Fruit fly (Drosophila melanogaster): ENCODE measurements around the gene Rpn3.
A peak's percentile ranks its signal among the peaks of the same experiment; 100 is the strongest.

The Rpn3 gene

dm6 chr2L:19063090-19063692 lies 11.6 kb downstream of the Rpn3 start, which contains the start of gene Dus4:
TSS of gene Dus4 (plus strand) at chr2L:19063295.
- TF ChIP-seq CG1620 (GFP tag; optimal IDR thresholded peaks at IDR 0.05) (no peak), CG5204 (GFP tag; optimal IDR thresholded peaks at IDR 0.05) (no peak), Mnt (GFP tag; optimal IDR thresholded peaks at IDR 0.05) (peak; percentile 58)

DNA sequence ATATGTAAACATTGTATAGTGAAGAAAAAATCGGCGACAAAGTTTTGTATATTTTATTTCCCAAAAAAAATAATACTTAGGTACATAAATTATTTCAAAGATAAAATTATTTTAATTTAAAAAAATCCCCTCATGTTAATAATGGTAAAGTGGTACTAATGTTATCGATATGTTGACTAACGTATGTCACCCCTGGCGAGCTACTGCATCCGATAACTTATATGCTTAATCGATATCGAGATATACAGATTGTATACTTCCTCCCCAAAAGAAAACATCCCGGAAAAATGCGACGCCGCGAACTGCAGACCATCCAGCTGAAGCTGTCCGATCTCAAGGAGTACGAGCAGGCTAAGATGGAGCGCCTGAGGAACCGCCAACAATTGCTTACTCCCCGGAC lies 13.1 kb downstream of the Rpn3 start, which contains the start of gene CG17343:
CG17343 (plus strand) TSS at position 224 of the 400 bp plus-strand sequence.
- no peak for TF ChIP-seq CG14711 (tag; optimal IDR thresholded peaks at IDR 0.05)

DNA sequence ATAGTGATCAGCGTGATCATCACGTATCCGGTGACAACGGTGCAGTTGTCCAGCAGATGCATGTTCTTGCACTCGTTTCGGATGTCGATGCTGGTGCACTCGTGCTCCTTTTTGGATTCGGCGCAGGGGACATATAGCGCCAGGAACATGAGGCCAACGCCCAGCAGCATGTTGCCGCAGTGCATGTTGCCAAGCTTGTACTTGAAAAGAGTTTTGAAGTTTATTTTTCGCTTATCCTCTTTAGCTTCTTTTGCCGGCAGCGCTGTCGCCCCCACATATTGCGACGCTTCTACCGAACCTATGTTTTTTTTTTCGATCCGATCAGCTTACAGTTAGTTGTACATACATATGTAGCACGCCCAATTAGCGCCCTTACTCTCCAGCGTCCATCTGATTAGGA lies 16.8 kb downstream of the Rpn3 start:
- TF ChIP-seq pad (GFP tag; optimal IDR thresholded peaks at IDR 0.05) (peak; percentile 32), bab1 (GFP tag; optimal IDR thresholded peaks at IDR 0.05) (no peak)

DNA sequence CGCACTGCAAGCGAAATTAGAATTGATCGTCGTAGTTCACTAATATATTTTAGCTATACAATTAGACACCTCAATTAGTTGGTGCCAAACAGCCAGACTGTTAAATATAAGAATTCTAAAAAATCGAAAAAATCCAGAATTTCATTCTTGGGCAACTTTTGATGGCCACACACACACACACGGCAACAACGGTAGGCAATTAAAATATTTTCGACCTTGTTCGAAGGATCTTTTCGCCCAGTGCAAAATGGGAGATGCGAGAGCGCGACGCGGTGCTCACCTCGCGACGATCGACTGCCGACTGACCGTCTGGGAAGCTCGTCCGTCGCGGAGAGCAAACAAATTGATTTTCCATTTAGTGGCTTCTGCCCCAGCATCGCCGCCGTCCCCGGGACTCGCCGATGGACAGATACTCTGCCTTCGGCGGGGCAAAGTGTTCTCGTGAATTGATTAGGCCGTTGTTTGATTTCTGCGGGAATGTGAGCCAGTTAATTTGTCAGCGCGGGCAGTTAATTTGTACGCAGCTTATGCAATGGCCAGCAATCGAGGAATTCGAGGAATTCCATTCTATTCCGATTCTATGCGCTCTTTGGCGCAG lies 18.1 kb downstream of the Rpn3 start, which contains the start of gene CG10702:
CG10702 (minus strand) TSS at position 304 of the 598 bp plus-strand sequence.
- TF ChIP-seq CG12768 (GFP tag; optimal IDR thresholded peaks at IDR 0.05): no peak
- no peak for TF ChIP-seq ovo (GFP tag; optimal IDR thresholded peaks at IDR 0.05)
- no peak for TF ChIP-seq CG33017 (tag; optimal IDR thresholded peaks at IDR 0.05)
- no peak for TF ChIP-seq CG7101 (tag; optimal IDR thresholded peaks at IDR 0.05)
- no peak for TF ChIP-seq CG7045 (GFP tag; optimal IDR thresholded peaks at IDR 0.05)

DNA sequence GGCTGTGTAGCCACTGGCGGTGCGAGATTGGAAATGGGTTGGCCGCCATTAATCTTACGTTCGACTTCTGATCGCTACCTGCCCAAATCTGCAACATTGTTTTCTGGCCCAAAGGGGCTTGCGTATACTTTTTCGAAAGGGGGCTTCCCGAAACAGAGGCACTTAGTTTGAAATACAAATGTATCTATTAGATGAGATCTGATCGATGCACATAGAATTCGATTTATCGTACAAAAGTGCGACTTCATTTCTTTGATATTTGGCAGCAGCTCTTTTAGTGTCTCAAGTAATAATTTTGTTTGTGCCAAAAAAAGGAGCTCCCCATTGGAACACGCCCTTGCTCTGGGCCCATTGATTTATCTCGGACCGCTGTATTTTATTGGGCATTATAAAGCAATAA lies 20.1 kb downstream of the Rpn3 start:
- TF ChIP-seq tj (GFP tag; optimal IDR thresholded peaks at IDR 0.05): no peak
- no peak for TF ChIP-seq CG7045 (GFP tag; optimal IDR thresholded peaks at IDR 0.05)
- no peak for TF ChIP-seq toe (GFP tag; optimal IDR thresholded peaks at IDR 0.05)
- TF ChIP-seq Clk (GFP tag; optimal IDR thresholded peaks at IDR 0.05): no peak
- TF ChIP-seq cnc (optimal IDR thresholded peaks at IDR 0.05): no peak
- no peak for TF ChIP-seq Crg-1 (GFP tag; optimal IDR thresholded peaks at IDR 0.05)
- TF ChIP-seq bab1 (GFP tag; optimal IDR thresholded peaks at IDR 0.05): no peak

- TF ChIP-seq ovo (GFP tag; optimal IDR thresholded peaks at IDR 0.05) (no peak), kay (GFP tag; ENCODE audit: borderline replicate concordance) (no peak), cnc (optimal IDR thresholded peaks at IDR 0.05) (no peak), Clk (GFP tag; optimal IDR thresholded peaks at IDR 0.05) (no peak), Mnt (GFP tag; optimal IDR thresholded peaks at IDR 0.05) (no peak), CG7045 (GFP tag; optimal IDR thresholded peaks at IDR 0.05) (no peak), Hr96 (GFP tag; optimal IDR thresholded peaks at IDR 0.05) (no peak)
Observed at dm6 chr2L:19074099-19074828, 22.7 kb downstream of the Rpn3 start, which contains the start of gene CG17572. TSS of gene CG17572 (minus strand) at chr2L:19074149.

- TF ChIP-seq CG1620 (GFP tag; optimal IDR thresholded peaks at IDR 0.05): no peak
- no peak for TF ChIP-seq Hr96 (GFP tag; optimal IDR thresholded peaks at IDR 0.05)
- no peak for TF ChIP-seq kay (GFP tag; ENCODE audit: borderline replicate concordance)
- no peak for TF ChIP-seq CG7045 (GFP tag; optimal IDR thresholded peaks at IDR 0.05)
- TF ChIP-seq cic (GFP tag; optimal IDR thresholded peaks at IDR 0.05): no peak
- TF ChIP-seq CG14711 (tag; optimal IDR thresholded peaks at IDR 0.05): no peak
- TF ChIP-seq CG33017 (tag; optimal IDR thresholded peaks at IDR 0.05): no peak
- no peak for TF ChIP-seq bab1 (GFP tag; optimal IDR thresholded peaks at IDR 0.05)
- no peak for TF ChIP-seq tj (GFP tag; optimal IDR thresholded peaks at IDR 0.05)
- no peak for TF ChIP-seq pad (GFP tag; optimal IDR thresholded peaks at IDR 0.05)
- no peak for TF ChIP-seq CG7101 (tag; optimal IDR thresholded peaks at IDR 0.05)
Observed at dm6 chr2L:19078928-19079327, 27.3 kb downstream of the Rpn3 start, which contains the start of gene CG10700. TSS of gene CG10700 (minus strand) at chr2L:19079028.

DNA sequence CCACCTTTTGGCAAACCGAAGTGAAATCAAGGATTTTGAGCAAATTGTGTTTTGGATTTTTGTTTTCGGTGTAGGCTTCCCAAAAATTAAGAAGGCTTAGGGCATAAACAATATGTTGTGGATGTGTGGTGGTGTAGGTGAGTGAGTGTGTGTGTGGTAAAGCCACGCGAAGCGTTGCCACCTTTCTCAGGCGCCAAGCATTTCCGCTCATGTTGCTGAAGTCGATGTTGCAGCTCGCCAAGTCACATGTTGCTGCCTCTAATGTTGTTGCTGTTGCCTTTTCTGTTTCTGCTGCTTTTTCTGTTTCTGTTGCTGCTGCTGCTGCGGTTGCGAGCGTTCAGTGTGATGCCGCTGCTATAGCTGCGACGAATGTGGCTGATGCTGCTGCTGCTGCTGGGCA lies 28.2 kb downstream of the Rpn3 start:
- TF ChIP-seq kay (GFP tag; ENCODE audit: borderline replicate concordance) (peak; percentile 7), cic (GFP tag; optimal IDR thresholded peaks at IDR 0.05) (no peak)
